Fruit fly (Drosophila melanogaster): ENCODE measurements around the gene jvl.

The jvl gene

dm6 chr3R:14723671-14724500 is 17.5 kb upstream of the jvl start, which contains the start of gene kibra (continued):
- no peak for TF ChIP-seq gsb (GFP tag; IDR thresholded peaks at IDR 0.05)
- TF ChIP-seq Xbp1 (GFP tag; optimal IDR thresholded peaks at IDR 0.05): peak; percentile 73
- TF ChIP-seq sima (GFP tag; optimal IDR thresholded peaks at IDR 0.05): no peak
- peak; percentile 82 for TF ChIP-seq CG2120 (GFP tag; optimal IDR thresholded peaks at IDR 0.05)
- no peak for TF ChIP-seq bbx (GFP tag; IDR thresholded peaks at IDR 0.05; ENCODE audit: partially characterized antibody)
- peak; percentile 59 to 72 for TF ChIP-seq Pdp1 (GFP tag; optimal IDR thresholded peaks at IDR 0.05)
- TF ChIP-seq CG7372 (GFP tag; IDR thresholded peaks at IDR 0.05): no peak
- TF ChIP-seq crp (GFP tag; optimal IDR thresholded peaks at IDR 0.05): no peak
- TF ChIP-seq CG16813 (GFP tag; IDR thresholded peaks at IDR 0.05; ENCODE audit: partially characterized antibody): no peak
- peak; percentile 22 for TF ChIP-seq Mad (GFP tag; optimal IDR thresholded peaks at IDR 0.05)
- peak; percentile 64 for TF ChIP-seq CG31388 (GFP tag; optimal IDR thresholded peaks at IDR 0.05)
- TF ChIP-seq jigr1 (GFP tag; IDR thresholded peaks at IDR 0.05): no peak
- TF ChIP-seq CoRest (tag; optimal IDR thresholded peaks at IDR 0.05): peak; percentile 72
- TF ChIP-seq CG32767 (GFP tag; IDR thresholded peaks at IDR 0.05): no peak
- TF ChIP-seq Hand (GFP tag; optimal IDR thresholded peaks at IDR 0.05): no peak
- TF ChIP-seq br (optimal IDR thresholded peaks at IDR 0.05): no peak
- peak; percentile 82 for TF ChIP-seq CG12391 (tag; optimal IDR thresholded peaks at IDR 0.05)
- TF ChIP-seq CG43689 (GFP tag; IDR thresholded peaks at IDR 0.05): no peak
- TF ChIP-seq CkIIα-i1 (GFP tag; IDR thresholded peaks at IDR 0.05): no peak
- TF ChIP-seq MESR4 (GFP tag; optimal IDR thresholded peaks at IDR 0.05): peak; percentile 30
- TF ChIP-seq pum (GFP tag; optimal IDR thresholded peaks at IDR 0.05): peak; percentile 82
- TF ChIP-seq mld (GFP tag; IDR thresholded peaks at IDR 0.05; ENCODE audit: partially characterized antibody): no peak
- TF ChIP-seq CG9797 (GFP tag; optimal IDR thresholded peaks at IDR 0.05): peak; percentile 76
- no peak for TF ChIP-seq CG15073 (GFP tag; optimal IDR thresholded peaks at IDR 0.05)
- peak; percentile 42 for TF ChIP-seq BtbVII (GFP tag; optimal IDR thresholded peaks at IDR 0.05)
- TF ChIP-seq Doc2 (GFP tag; IDR thresholded peaks at IDR 0.05): no peak
- TF ChIP-seq wor (GFP tag; IDR thresholded peaks at IDR 0.05): no peak
- peak; percentile 53 for TF ChIP-seq CG8089 (GFP tag; optimal IDR thresholded peaks at IDR 0.05)
- peak; percentile 76 for TF ChIP-seq CG15696 (tag; optimal IDR thresholded peaks at IDR 0.05)
- no peak for TF ChIP-seq ci (GFP tag; IDR thresholded peaks at IDR 0.05)
- no peak for TF ChIP-seq CG34224 (GFP tag; IDR thresholded peaks at IDR 0.05; ENCODE audit: partially characterized antibody)
- TF ChIP-seq CG13894 (tag; optimal IDR thresholded peaks at IDR 0.05): peak; percentile 85
- peak; percentile 90 for TF ChIP-seq CG14710 (tag; optimal IDR thresholded peaks at IDR 0.05)
- TF ChIP-seq pnt (GFP tag; optimal IDR thresholded peaks at IDR 0.05): peak; percentile 79
- TF ChIP-seq twi (tag; optimal IDR thresholded peaks at IDR 0.05): peak; percentile 42
- TF ChIP-seq CG7839 (tag; optimal IDR thresholded peaks at IDR 0.05): peak; percentile 54
- peak; percentile 43 for TF ChIP-seq CG18619 (GFP tag; optimal IDR thresholded peaks at IDR 0.05)
- TF ChIP-seq nerfin-2 (GFP tag; IDR thresholded peaks at IDR 0.05; ENCODE audit: partially characterized antibody): no peak
- TF ChIP-seq Vsx1 (GFP tag; optimal IDR thresholded peaks at IDR 0.05): peak; percentile 23
- peak; percentile 79 for TF ChIP-seq CG12659 (GFP tag; optimal IDR thresholded peaks at IDR 0.05)
- no peak for TF ChIP-seq pita (GFP tag; optimal IDR thresholded peaks at IDR 0.05)
- TF ChIP-seq gcm2 (GFP tag; optimal IDR thresholded peaks at IDR 0.05): peak; percentile 36
- TF ChIP-seq chm (GFP tag; IDR thresholded peaks at IDR 0.05): no peak
- TF ChIP-seq CG5180 (GFP tag; optimal IDR thresholded peaks at IDR 0.05): peak; percentile 36
- peak; percentile 27 for TF ChIP-seq fd3F (GFP tag; optimal IDR thresholded peaks at IDR 0.05)
- peak; percentile 35 for TF ChIP-seq CG8388 (GFP tag; optimal IDR thresholded peaks at IDR 0.05)
- peak; percentile 37 for TF ChIP-seq CG11398 (GFP tag; optimal IDR thresholded peaks at IDR 0.05)
- TF ChIP-seq H2.0 (GFP tag; IDR thresholded peaks at IDR 0.05): no peak
- TF ChIP-seq CTCF (GFP tag; optimal IDR thresholded peaks at IDR 0.05): no peak

Measured in whole organism, embryonic.